Fruit fly (Drosophila melanogaster) whole organism, embryonic: ENCODE data around the gene nonC.

Experiments
- ATbp ChIP-seq: fragments of 200-800 bp; sonication (Bioruptor generic); optimal IDR thresholded peaks from 2 replicates; lab custom pipeline; 2017; ENCODE audit warnings: missing biosample characterization, mild to moderate bottlenecking, missing genetic modification characterization, missing genetic modification reagents
- Aef1 ChIP-seq: fragments of 200-800 bp; sonication (Bioruptor generic); IDR thresholded peaks from 3 replicates; pipeline ENCODE4 v1.3.6; 2022; ENCODE audit warnings: missing biosample characterization, missing genetic modification characterization
- CG14050 ChIP-seq: fragments of 200-800 bp; sonication (Bioruptor generic); IDR thresholded peaks from 3 replicates; pipeline ENCODE4 v1.3.6; 2022; ENCODE audit warnings: missing biosample characterization, missing genetic modification characterization
- CG18476 ChIP-seq: fragments of 200-800 bp; sonication (Bioruptor generic); optimal IDR thresholded peaks from 2 replicates; lab custom pipeline; 2016; ENCODE audit warnings: missing biosample characterization, mild to moderate bottlenecking, missing genetic modification characterization
- CG3407 ChIP-seq: fragments of 200-800 bp; sonication (Bioruptor generic); optimal IDR thresholded peaks from 2 replicates; lab custom pipeline; 2018; ENCODE audit warnings: missing biosample characterization, mild to moderate bottlenecking, missing genetic modification characterization
- CG7271 ChIP-seq: fragments of 200-800 bp; sonication (Bioruptor generic); optimal IDR thresholded peaks from 2 replicates; lab custom pipeline; 2018; ENCODE audit warnings: missing biosample characterization, mild to moderate bottlenecking, missing genetic modification characterization, moderate library complexity
- CG7372 ChIP-seq: fragments of 200-800 bp; sonication (Bioruptor generic); IDR thresholded peaks from 2 replicates; pipeline ENCODE4 v1.3.6; 2022; ENCODE audit warnings: missing biosample characterization, missing genetic modification characterization
- Camta ChIP-seq: fragments of 200-800 bp; sonication (Bioruptor generic); optimal IDR thresholded peaks from 2 replicates; lab custom pipeline; 2016; ENCODE audit warnings: missing biosample characterization, missing genetic modification characterization
- Dbx ChIP-seq: fragments of 200-800 bp; sonication (Bioruptor generic); IDR thresholded peaks from 3 replicates; pipeline ENCODE4 v1.3.6; 2022; ENCODE audit warnings: missing biosample characterization, missing genetic modification characterization
- Dek ChIP-seq: fragments of 200-800 bp; sonication (Bioruptor generic); optimal IDR thresholded peaks from 3 replicates; lab custom pipeline; 2019; ENCODE audit warnings: missing biosample characterization, mild to moderate bottlenecking, missing genetic modification characterization, moderate library complexity
- E2f2 ChIP-seq: fragments of 200-800 bp; sonication (Bioruptor generic); IDR thresholded peaks from 2 replicates; pipeline ENCODE4 v1.3.6; 2022; ENCODE audit warnings: missing biosample characterization, missing genetic modification characterization
- ERR ChIP-seq: fragments of 200-800 bp; sonication (Bioruptor generic); optimal IDR thresholded peaks from 2 replicates; lab custom pipeline; 2016; ENCODE audit warnings: missing biosample characterization, missing genetic modification characterization
- HLH54F ChIP-seq: fragments of 200-800 bp; sonication (Bioruptor generic); optimal IDR thresholded peaks from 3 replicates; lab custom pipeline; 2016; ENCODE audit warnings: missing biosample characterization, missing genetic modification characterization
- Hr51 ChIP-seq, 2 experiments: fragments of 200-800 bp; sonication (Bioruptor generic); optimal IDR thresholded peaks; 2 replicates in 1 of 2; 3 replicates in 1 of 2; lab custom pipeline; 2016 to 2018; ENCODE audit warnings: missing biosample characterization in 2 of 2, missing genetic modification characterization in 2 of 2, mild to moderate bottlenecking in 1 of 2, moderate library complexity in 1 of 2
- Lhr ChIP-seq: fragments of 200-800 bp; sonication (Bioruptor generic); optimal IDR thresholded peaks from 3 replicates; lab custom pipeline; 2017; ENCODE audit warnings: mild to moderate bottlenecking, missing biosample characterization, missing genetic modification reagents, missing genetic modification characterization
- MTF-1 ChIP-seq: fragments of 200-800 bp; sonication (Bioruptor generic); optimal IDR thresholded peaks from 2 replicates; lab custom pipeline; 2018; ENCODE audit warnings: missing biosample characterization, mild to moderate bottlenecking, missing genetic modification characterization, borderline replicate concordance
- Max ChIP-seq: fragments of 200-800 bp; sonication (Bioruptor generic); optimal IDR thresholded peaks from 2 replicates; lab custom pipeline; 2016; ENCODE audit warnings: missing biosample characterization, mild to moderate bottlenecking, missing genetic modification characterization
- Meics ChIP-seq: fragments of 200-800 bp; sonication (Bioruptor generic); optimal IDR thresholded peaks from 2 replicates; lab custom pipeline; 2017; ENCODE audit warnings: missing biosample characterization, mild to moderate bottlenecking, missing genetic modification characterization
- Nf-YA ChIP-seq: fragments of 200-800 bp; sonication (Bioruptor generic); IDR thresholded peaks from 2 replicates; pipeline ENCODE4 v1.3.6; 2022; ENCODE audit warnings: missing biosample characterization, missing genetic modification characterization
- Nf-YB ChIP-seq: fragments of 200-800 bp; sonication (Bioruptor generic); optimal IDR thresholded peaks from 3 replicates; lab custom pipeline; 2019; ENCODE audit warnings: missing biosample characterization, mild to moderate bottlenecking, missing genetic modification characterization, moderate library complexity
- Optix ChIP-seq: fragments of 200-800 bp; sonication (Bioruptor generic); IDR thresholded peaks from 3 replicates; pipeline ENCODE4 v1.3.6; 2022; ENCODE audit warnings: missing biosample characterization, missing genetic modification characterization
- Ravus ChIP-seq: fragments of 200-800 bp; sonication (Bioruptor generic); IDR thresholded peaks from 2 replicates; pipeline ENCODE4 v1.3.6; 2022; ENCODE audit warnings: missing biosample characterization, missing genetic modification characterization
- Rfx ChIP-seq: fragments of 200-800 bp; sonication (Bioruptor generic); IDR thresholded peaks from 2 replicates; pipeline ENCODE4 v1.3.6; 2022; ENCODE audit warnings: missing biosample characterization, missing genetic modification characterization
- Sin3A ChIP-seq: fragments of >200 bp; optimal IDR thresholded peaks from 2 replicates; lab custom pipeline; 2018
- abd-A ChIP-seq: fragments of 200-800 bp; sonication (Bioruptor generic); optimal IDR thresholded peaks from 3 replicates; lab custom pipeline; 2019; ENCODE audit warnings: missing biosample characterization, mild to moderate bottlenecking, missing genetic modification characterization, moderate library complexity
- ara ChIP-seq: fragments of 200-800 bp; sonication (Bioruptor generic); IDR thresholded peaks from 2 replicates; pipeline ENCODE4 v1.3.6; 2022; ENCODE audit warnings: missing biosample characterization, missing genetic modification characterization
- az2 ChIP-seq: fragments of 200-800 bp; sonication (Bioruptor generic); optimal IDR thresholded peaks from 3 replicates; lab custom pipeline; 2016; ENCODE audit warnings: missing biosample characterization, missing genetic modification characterization
- br ChIP-seq: fragments of >200 bp; optimal IDR thresholded peaks from 2 replicates; lab custom pipeline; 2017
- cad ChIP-seq: fragments of >200 bp; optimal IDR thresholded peaks from 2 replicates; lab custom pipeline; 2017; ENCODE audit warnings: missing biosample characterization, missing genetic modification characterization
- danr ChIP-seq: fragments of 200-800 bp; sonication (Bioruptor generic); IDR thresholded peaks from 2 replicates; pipeline ENCODE4 v1.3.6; 2022; ENCODE audit warnings: missing biosample characterization, missing genetic modification characterization
- dmrt99B ChIP-seq: fragments of 200-800 bp; sonication (Bioruptor generic); optimal IDR thresholded peaks from 2 replicates; lab custom pipeline; 2018; ENCODE audit warnings: missing biosample characterization, mild to moderate bottlenecking, missing genetic modification characterization, moderate library complexity
- emc ChIP-seq: fragments of 200-800 bp; sonication (Bioruptor generic); optimal IDR thresholded peaks from 2 replicates; lab custom pipeline; 2016; ENCODE audit warnings: missing biosample characterization, missing genetic modification characterization
- exex ChIP-seq: fragments of 200-800 bp; sonication (Bioruptor generic); optimal IDR thresholded peaks from 4 replicates; lab custom pipeline; 2018; ENCODE audit warnings: missing biosample characterization, mild to moderate bottlenecking, missing genetic modification characterization, moderate library complexity
- fru ChIP-seq: fragments of >200 bp; optimal IDR thresholded peaks from 2 replicates; lab custom pipeline; 2017
- gcm ChIP-seq: fragments of 200-800 bp; sonication (Bioruptor generic); optimal IDR thresholded peaks from 2 replicates; lab custom pipeline; 2019; ENCODE audit warnings: missing biosample characterization, mild to moderate bottlenecking, missing genetic modification characterization, moderate library complexity
- gem ChIP-seq: fragments of 200-800 bp; sonication (Bioruptor generic); optimal IDR thresholded peaks from 2 replicates; lab custom pipeline; 2019; ENCODE audit warnings: missing biosample characterization, mild to moderate bottlenecking, missing genetic modification characterization, moderate library complexity
- gfzf ChIP-seq: fragments of 200-800 bp; sonication (Bioruptor generic); optimal IDR thresholded peaks from 2 replicates; lab custom pipeline; 2016; ENCODE audit warnings: missing biosample characterization, mild to moderate bottlenecking, missing genetic modification characterization, moderate library complexity
- h ChIP-seq: fragments of >200 bp; optimal IDR thresholded peaks from 2 replicates; lab custom pipeline; 2017
- hth ChIP-seq: fragments of >200 bp; optimal IDR thresholded peaks from 2 replicates; lab custom pipeline; 2017; ENCODE audit warnings: inconsistent platforms
- inv ChIP-seq: fragments of 200-800 bp; sonication (Bioruptor generic); IDR thresholded peaks from 2 replicates; pipeline ENCODE4 v1.3.6; 2022; ENCODE audit warnings: missing biosample characterization, missing genetic modification characterization; ENCODE audit not compliant: partially characterized antibody
- kah ChIP-seq: fragments of 200-800 bp; sonication (Bioruptor generic); optimal IDR thresholded peaks from 2 replicates; lab custom pipeline; 2018; ENCODE audit warnings: missing biosample characterization, mild to moderate bottlenecking, missing genetic modification characterization
- klu ChIP-seq: fragments of 200-800 bp; sonication (Bioruptor generic); IDR thresholded peaks from 2 replicates; pipeline ENCODE4 v1.3.6; 2022; ENCODE audit warnings: missing biosample characterization, missing genetic modification characterization
- lilli ChIP-seq: fragments of 200-800 bp; sonication (Bioruptor generic); optimal IDR thresholded peaks from 3 replicates; lab custom pipeline; 2016; ENCODE audit warnings: missing biosample characterization, missing genetic modification characterization
- lola ChIP-seq, 3 experiments: fragments of >200 bp in 2 of 3; fragments of 200-800 bp in 1 of 3; sonication (Bioruptor generic) in 1 of 3; optimal IDR thresholded peaks; 2 replicates each; lab custom pipeline; 2017 to 2019; ENCODE audit warnings: missing biosample characterization in 3 of 3, missing genetic modification characterization in 3 of 3, mild to moderate bottlenecking in 1 of 3, moderate library complexity in 1 of 3
- nerfin-1 ChIP-seq: fragments of 200-800 bp; sonication (Bioruptor generic); optimal IDR thresholded peaks from 3 replicates; lab custom pipeline; 2019; ENCODE audit warnings: missing biosample characterization, mild to moderate bottlenecking, missing genetic modification characterization, moderate library complexity
- org-1 ChIP-seq: fragments of 200-800 bp; sonication (Bioruptor generic); optimal IDR thresholded peaks from 2 replicates; lab custom pipeline; 2017; ENCODE audit warnings: missing biosample characterization, missing genetic modification characterization
- sob ChIP-seq: fragments of 200-800 bp; sonication (Bioruptor generic); IDR thresholded peaks from 2 replicates; pipeline ENCODE4 v1.3.6; 2022; ENCODE audit warnings: missing biosample characterization, missing genetic modification characterization
- tll ChIP-seq, 2 experiments: fragments of 200-800 bp in 1 of 2; fragments of >200 bp in 1 of 2; sonication (Bioruptor generic) in 1 of 2; optimal IDR thresholded peaks; 2 replicates each; lab custom pipeline; 2017 to 2019; ENCODE audit warnings: missing biosample characterization in 2 of 2, missing genetic modification characterization in 2 of 2, mild to moderate bottlenecking in 1 of 2, moderate library complexity in 1 of 2
- vnd ChIP-seq: fragments of 200-800 bp; sonication (Bioruptor generic); IDR thresholded peaks from 3 replicates; pipeline ENCODE4 v1.3.6; 2022; ENCODE audit warnings: missing biosample characterization, missing genetic modification characterization; ENCODE audit not compliant: partially characterized antibody
- z ChIP-seq: fragments of 200-800 bp; sonication (Bioruptor generic); IDR thresholded peaks from 3 replicates; pipeline ENCODE4 v1.3.6; 2022; ENCODE audit warnings: missing biosample characterization, missing genetic modification characterization

Gene nonC

dm6 chrX:6849178-6849956 is 25.1 kb downstream of the nonC start, which contains the start of the genes Cht11 and CG4558 (continued):
- TF ChIP-seq dmrt99B (peak; percentile 80), fru (lab: Kevin White, UChicago) (no peak), Optix (GFP tag; lab: Robert Waterston, UW) (no peak; the same call in 2 of the 3 replicates), Nf-YA (GFP tag; lab: Robert Waterston, UW) (no peak), sob (GFP tag; lab: Robert Waterston, UW) (peak; percentile 89), kah (GFP tag; lab: Kevin White, UChicago) (peak; percentile 33), Sin3A (lab: Kevin White, UChicago) (no peak), ERR (GFP tag; lab: Kevin White, UChicago) (no peak), Aef1 (GFP tag; lab: Robert Waterston, UW) (peak; percentile 81), MTF-1 (no peak), CG3407 (GFP tag; lab: Kevin White, UChicago) (peak; percentile 41), Hr51 (GFP tag; optimal IDR thresholded peaks at IDR 0.05; lab: Kevin White, UChicago) (peak; percentile 36 to 80), Nf-YB (peak; percentile 37), nerfin-1 (peak; percentile 72), gem (tag; lab: Kevin White, UChicago) (peak; percentile 92), ATbp (GFP tag; lab: Kevin White, UChicago) (peak; percentile 34), Ravus (peak; percentile 48), Meics (GFP tag; lab: Kevin White, UChicago) (peak; percentile 75), E2f2 (GFP tag; lab: Robert Waterston, UW) (peak; percentile 64), Dek (tag; lab: Kevin White, UChicago) (peak; percentile 80), br (lab: Kevin White, UChicago) (no peak), ara (GFP tag; lab: Robert Waterston, UW) (peak; percentile 72), emc (GFP tag; lab: Kevin White, UChicago) (no peak), CG7271 (tag; lab: Kevin White, UChicago) (peak; percentile 32), gfzf (peak; percentile 22), h (lab: Kevin White, UChicago) (no peak), lola (GFP tag; optimal IDR thresholded peaks at IDR 0.05; lab: Kevin White, UChicago) (peak in 1 of 3 experiments; percentile 74), tll (GFP tag; optimal IDR thresholded peaks at IDR 0.05; lab: Kevin White, UChicago) (no peak), Lhr (GFP tag; lab: Kevin White, UChicago) (peak; percentile 36), hth (no peak), CG7372 (GFP tag; lab: Robert Waterston, UW) (peak; percentile 84), z (GFP tag; lab: Robert Waterston, UW) (no peak), klu (GFP tag; lab: Robert Waterston, UW) (peak; percentile 64), inv (GFP tag; lab: Robert Waterston, UW) (0 out of 2 replicates have a peak, but pooled peaks have one; percentile 38), lilli (peak; percentile 91), az2 (GFP tag; lab: Kevin White, UChicago) (peak; percentile 78), abd-A (tag; lab: Kevin White, UChicago) (peak; percentile 49), vnd (GFP tag; lab: Robert Waterston, UW) (peak; percentile 46; the same call in 1 of the 3 replicates), Dbx (GFP tag; lab: Robert Waterston, UW) (peak; percentile 88), HLH54F (GFP tag; lab: Kevin White, UChicago) (peak; percentile 63), Max (GFP tag; lab: Kevin White, UChicago) (peak; percentile 78), danr (peak; percentile 45; the same call in 1 of the 2 replicates), org-1 (GFP tag; lab: Kevin White, UChicago) (peak; percentile 26), cad (GFP tag; lab: Kevin White, UChicago) (no peak), CG14050 (GFP tag; lab: Robert Waterston, UW) (peak; percentile 61; the same call in 2 of the 3 replicates), Rfx (GFP tag; lab: Robert Waterston, UW) (peak; percentile 87), exex (peak; percentile 88), gcm (GFP tag; lab: Kevin White, UChicago) (peak; percentile 68), Camta (GFP tag; lab: Kevin White, UChicago) (peak; percentile 49), CG18476 (GFP tag; lab: Kevin White, UChicago) (peak; percentile 57)
